Fruit fly (Drosophila melanogaster) whole organism, prepupa: Measurements from ENCODE around the gene CG13465.
A peak's percentile ranks its signal among the peaks of the same experiment; 100 is the strongest.

Experiments
- Blimp-1 ChIP-seq: fragments of 200-800 bp; sonication (Bioruptor generic); optimal IDR thresholded peaks from 3 replicates; lab custom pipeline; 2017; ENCODE audit warnings: missing biosample characterization, missing genetic modification characterization, mild to moderate bottlenecking, moderate library complexity, missing genetic modification reagents
- CG10631 ChIP-seq: fragments of 200-800 bp; sonication (Bioruptor generic); optimal IDR thresholded peaks from 2 replicates; lab custom pipeline; 2016; ENCODE audit warnings: missing biosample characterization, missing genetic modification characterization
- CG11762 ChIP-seq: fragments of 200-800 bp; sonication (Bioruptor generic); optimal IDR thresholded peaks from 3 replicates; lab custom pipeline; 2016; ENCODE audit warnings: missing biosample characterization, missing genetic modification characterization; ENCODE audit not compliant: insufficient read depth
- CG11902 ChIP-seq: fragments of 200-800 bp; sonication (Bioruptor generic); optimal IDR thresholded peaks from 3 replicates; lab custom pipeline; 2016; ENCODE audit warnings: missing biosample characterization, missing genetic modification characterization
- CG6276 ChIP-seq: fragments of 200-800 bp; sonication (Bioruptor generic); optimal IDR thresholded peaks from 2 replicates; lab custom pipeline; 2017; ENCODE audit warnings: missing biosample characterization, mild to moderate bottlenecking, missing genetic modification characterization
- Eip75B ChIP-seq: fragments of 200-800 bp; sonication (Bioruptor generic); optimal IDR thresholded peaks from 3 replicates; lab custom pipeline; 2016; ENCODE audit warnings: missing biosample characterization, missing genetic modification characterization
- Hr4 ChIP-seq: fragments of 200-800 bp; sonication (Bioruptor generic); optimal IDR thresholded peaks from 3 replicates; lab custom pipeline; 2016; ENCODE audit warnings: missing biosample characterization, missing genetic modification characterization
- Sox14 ChIP-seq: fragments of 200-800 bp; sonication (Bioruptor generic); optimal IDR thresholded peaks from 3 replicates; lab custom pipeline; 2016; ENCODE audit warnings: missing biosample characterization, missing genetic modification characterization
- esn ChIP-seq: fragments of 200-800 bp; sonication (Bioruptor generic); optimal IDR thresholded peaks from 2 replicates; lab custom pipeline; 2016; ENCODE audit warnings: missing biosample characterization, mild to moderate bottlenecking, missing genetic modification characterization, moderate library complexity
- pdm3 ChIP-seq: fragments of 200-800 bp; sonication (Bioruptor generic); optimal IDR thresholded peaks from 3 replicates; lab custom pipeline; 2016; ENCODE audit warnings: missing biosample characterization, missing genetic modification characterization

- TF ChIP-seq Hr4 (GFP tag; lab: Kevin White, UChicago) (no peak), Sox14 (GFP tag; lab: Kevin White, UChicago) (no peak), CG10631 (GFP tag; lab: Kevin White, UChicago) (peak; percentile 0), esn (GFP tag; lab: Kevin White, UChicago) (no peak), CG11762 (GFP tag; lab: Kevin White, UChicago) (no peak), CG6276 (GFP tag; lab: Kevin White, UChicago) (no peak), CG11902 (GFP tag; lab: Kevin White, UChicago) (no peak), Blimp-1 (GFP tag; lab: Kevin White, UChicago) (peak; percentile 77), Eip75B (no peak), pdm3 (GFP tag; lab: Kevin White, UChicago) (no peak)
These were observed 29.1 kb upstream of the CG13465 start for dm6 chr3L:14973251-14973625.
